Worm (Caenorhabditis elegans) whole organism, L3 larva: ENCODE results near the gene asp-15.

ENCODE experiments used
- ZK546.5 ChIP-seq: sonication (generic microtip); optimal IDR thresholded peaks from 2 replicates; lab custom pipeline; 2017; ENCODE audit warnings: missing biosample characterization, missing genetic modification characterization
- elt-1 ChIP-seq: fragments of 150-350 bp; optimal IDR thresholded peaks from 2 replicates; lab custom pipeline; 2014; ENCODE audit warnings: missing biosample characterization, missing genetic modification characterization
- jun-1 ChIP-seq: fragments of 150-350 bp; optimal IDR thresholded peaks from 2 replicates; lab custom pipeline; 2014; ENCODE audit warnings: missing biosample characterization, missing genetic modification reagents, missing genetic modification characterization
- lin-39 ChIP-seq: fragments of 150-350 bp; optimal IDR thresholded peaks from 2 replicates; lab custom pipeline; 2018; ENCODE audit warnings: missing biosample characterization, missing genetic modification reagents, missing genetic modification characterization
- mdl-1 ChIP-seq: fragments of 150-350 bp; optimal IDR thresholded peaks from 2 replicates; lab custom pipeline; 2014; ENCODE audit warnings: missing biosample characterization, missing genetic modification characterization
- nhr-12 ChIP-seq: fragments of 150-350 bp; optimal IDR thresholded peaks from 2 replicates; lab custom pipeline; 2014; ENCODE audit warnings: missing biosample characterization, missing genetic modification characterization
- nhr-237 ChIP-seq: fragments of 150-350 bp; optimal IDR thresholded peaks from 2 replicates; lab custom pipeline; 2014; ENCODE audit warnings: missing biosample characterization, missing genetic modification characterization
- nhr-25 ChIP-seq: sonication (generic microtip); optimal IDR thresholded peaks from 2 replicates; lab custom pipeline; 2017; ENCODE audit warnings: missing biosample characterization, missing genetic modification characterization
- zag-1 ChIP-seq: fragments of 150-350 bp; optimal IDR thresholded peaks from 2 replicates; lab custom pipeline; 2014; ENCODE audit warnings: missing biosample characterization, missing genetic modification characterization

- TF ChIP-seq lin-39 (tag; lab: Kevin White, UChicago) (no peak), mdl-1 (no peak), nhr-237 (tag; lab: Kevin White, UChicago) (no peak), ZK546.5 (tag; lab: Kevin White, UChicago) (no peak), nhr-25 (tag; lab: Kevin White, UChicago) (no peak), jun-1 (tag; lab: Kevin White, UChicago) (no peak), nhr-12 (no peak), zag-1 (tag; lab: Kevin White, UChicago) (no peak), elt-1 (tag; lab: Kevin White, UChicago) (no peak)
Measured at ce11 chrV:19024683-19025082, 20.0 kb downstream of the asp-15 start, which contains the start of gene Y39B6A.29.
